Worm (Caenorhabditis elegans): ENCODE measurements around the gene CC8.3.

- TF ChIP-seq ztf-23 (GFP tag; IDR thresholded peaks at IDR 0.05) (no peak), klf-2 (GFP tag; conservative IDR thresholded peaks at IDR 0.05) (no peak), med-1 (GFP tag; optimal IDR thresholded peaks at IDR 0.05; ENCODE audit: insufficient read depth) (no peak), T22C8.4 (GFP tag; IDR thresholded peaks at IDR 0.05) (no peak), flt-1 (GFP tag; IDR thresholded peaks at IDR 0.05) (no peak), ztf-29 (GFP tag; IDR thresholded peaks at IDR 0.05) (no peak), cog-1 (tag; optimal IDR thresholded peaks at IDR 0.05) (no peak)
Measured at ce11 chrIV:3654823-3655222, 12.7 kb upstream of the CC8.3 start.

Data from whole organism, midembryonic.